Fruit fly (Drosophila melanogaster) whole organism, embryonic: ENCODE measurements around the gene CG11986.

ENCODE experiments used
- CG10147 ChIP-seq: fragments of 200-800 bp; sonication (Bioruptor generic); optimal IDR thresholded peaks from 2 replicates; lab custom pipeline; 2019; ENCODE audit warnings: missing biosample characterization, mild to moderate bottlenecking, missing genetic modification characterization, moderate library complexity
- CG15073 ChIP-seq: fragments of 200-800 bp; sonication (Bioruptor generic); optimal IDR thresholded peaks from 2 replicates; lab custom pipeline; 2016; ENCODE audit warnings: missing biosample characterization, missing genetic modification characterization
- CG15479 ChIP-seq: fragments of 200-800 bp; sonication (Bioruptor generic); optimal IDR thresholded peaks from 3 replicates; lab custom pipeline; 2019; ENCODE audit warnings: missing biosample characterization, mild to moderate bottlenecking, missing genetic modification characterization, moderate library complexity
- CG18476 ChIP-seq: fragments of 200-800 bp; sonication (Bioruptor generic); optimal IDR thresholded peaks from 2 replicates; lab custom pipeline; 2016; ENCODE audit warnings: missing biosample characterization, mild to moderate bottlenecking, missing genetic modification characterization
- CG2678 ChIP-seq: fragments of 200-800 bp; sonication (Bioruptor generic); optimal IDR thresholded peaks from 3 replicates; lab custom pipeline; 2019; ENCODE audit warnings: missing biosample characterization, mild to moderate bottlenecking, missing genetic modification characterization, moderate library complexity
- CG2875 ChIP-seq: fragments of 200-800 bp; sonication (Bioruptor generic); optimal IDR thresholded peaks from 2 replicates; lab custom pipeline; 2017; ENCODE audit warnings: missing biosample characterization, mild to moderate bottlenecking, missing genetic modification characterization, missing genetic modification reagents
- CG34224 ChIP-seq: fragments of 200-800 bp; sonication (Bioruptor generic); IDR thresholded peaks from 3 replicates; pipeline ENCODE4 v1.3.6; 2022; ENCODE audit warnings: missing biosample characterization, missing genetic modification characterization; ENCODE audit not compliant: partially characterized antibody
- CG4328 ChIP-seq: fragments of 200-800 bp; sonication (Bioruptor generic); optimal IDR thresholded peaks from 3 replicates; lab custom pipeline; 2017; ENCODE audit warnings: missing biosample characterization, missing genetic modification reagents, missing genetic modification characterization
- CG43689 ChIP-seq: fragments of 200-800 bp; sonication (Bioruptor generic); IDR thresholded peaks from 2 replicates; pipeline ENCODE4 v1.3.6; 2022; ENCODE audit warnings: missing biosample characterization, missing genetic modification characterization
- CG6854 ChIP-seq: fragments of 200-800 bp; sonication (Bioruptor generic); optimal IDR thresholded peaks from 3 replicates; lab custom pipeline; 2017; ENCODE audit warnings: missing biosample characterization, mild to moderate bottlenecking, missing genetic modification characterization
- CG7987 ChIP-seq: fragments of 200-800 bp; sonication (Bioruptor generic); optimal IDR thresholded peaks from 2 replicates; lab custom pipeline; 2018; ENCODE audit warnings: missing biosample characterization, mild to moderate bottlenecking, missing genetic modification characterization, moderate library complexity
- CG8944 ChIP-seq: fragments of 200-800 bp; sonication (Bioruptor generic); optimal IDR thresholded peaks from 3 replicates; lab custom pipeline; 2016; ENCODE audit warnings: missing biosample characterization, missing genetic modification characterization
- CG9817 ChIP-seq: fragments of 200-800 bp; sonication (Bioruptor generic); optimal IDR thresholded peaks from 2 replicates; lab custom pipeline; 2018; ENCODE audit warnings: missing biosample characterization, mild to moderate bottlenecking, missing genetic modification characterization, moderate library complexity
- Dad ChIP-seq: fragments of 200-800 bp; sonication (Bioruptor generic); optimal IDR thresholded peaks from 3 replicates; lab custom pipeline; 2016; ENCODE audit warnings: missing biosample characterization, missing genetic modification characterization
- Dip2 ChIP-seq: fragments of 200-800 bp; sonication (Bioruptor generic); IDR thresholded peaks from 2 replicates; pipeline ENCODE4 v1.3.6; 2022; ENCODE audit warnings: missing biosample characterization, missing genetic modification characterization
- Ets65A ChIP-seq: fragments of 200-800 bp; sonication (Bioruptor generic); peaks from one replicate; lab custom pipeline; 2016; ENCODE audit warnings: missing biosample characterization, missing genetic modification characterization
- Gsc ChIP-seq: fragments of 200-800 bp; sonication (Bioruptor generic); IDR thresholded peaks from 2 replicates; pipeline ENCODE4 v1.3.6; 2022; ENCODE audit warnings: missing biosample characterization, missing genetic modification characterization
- Gug ChIP-seq: fragments of 200-800 bp; sonication (Bioruptor generic); IDR thresholded peaks from 4 replicates; pipeline ENCODE4 v1.3.6; 2022; ENCODE audit warnings: missing biosample characterization, missing genetic modification characterization
- HLHmδ ChIP-seq: fragments of 200-800 bp; sonication (Bioruptor generic); optimal IDR thresholded peaks from 2 replicates; lab custom pipeline; 2018; ENCODE audit warnings: missing biosample characterization, mild to moderate bottlenecking, missing genetic modification characterization, moderate library complexity
- Hey ChIP-seq: fragments of 200-800 bp; sonication (Bioruptor generic); optimal IDR thresholded peaks from 3 replicates; lab custom pipeline; 2018; ENCODE audit warnings: missing biosample characterization, mild to moderate bottlenecking, missing genetic modification characterization
- Hr3 ChIP-seq: fragments of 200-800 bp; sonication (Bioruptor generic); optimal IDR thresholded peaks from 3 replicates; lab custom pipeline; 2016; ENCODE audit warnings: missing biosample characterization, missing genetic modification characterization
- Hr78 ChIP-seq, 2 experiments: fragments of 200-800 bp in 1 of 2; fragments of >200 bp in 1 of 2; sonication (Bioruptor generic) in 1 of 2; optimal IDR thresholded peaks; 2 replicates each; lab custom pipeline; 2017 to 2019; ENCODE audit warnings: missing biosample characterization in 2 of 2, missing genetic modification characterization in 2 of 2, mild to moderate bottlenecking in 1 of 2, moderate library complexity in 1 of 2
- NC2α ChIP-seq: fragments of 200-800 bp; sonication (Bioruptor generic); optimal IDR thresholded peaks from 2 replicates; lab custom pipeline; 2016; ENCODE audit warnings: missing biosample characterization, missing genetic modification characterization
- Nf-YA ChIP-seq: fragments of 200-800 bp; sonication (Bioruptor generic); IDR thresholded peaks from 2 replicates; pipeline ENCODE4 v1.3.6; 2022; ENCODE audit warnings: missing biosample characterization, missing genetic modification characterization
- Ssrp ChIP-seq: fragments of 200-800 bp; sonication (Bioruptor generic); optimal IDR thresholded peaks from 2 replicates; lab custom pipeline; 2018; ENCODE audit warnings: missing biosample characterization, mild to moderate bottlenecking, missing genetic modification characterization, moderate library complexity
- Stat92E ChIP-seq, 3 experiments: fragments of >200 bp in 2 of 3; fragments of 200-800 bp in 1 of 3; sonication (Bioruptor generic) in 1 of 3; optimal IDR thresholded peaks; 2 replicates each; lab custom pipeline; 2017 to 2019; ENCODE audit warnings: missing biosample characterization in 3 of 3, missing genetic modification characterization in 3 of 3, mild to moderate bottlenecking in 1 of 3, moderate library complexity in 1 of 3
- Xrp1 ChIP-seq: fragments of 200-800 bp; sonication (Bioruptor generic); IDR thresholded peaks from 2 replicates; pipeline ENCODE4 v1.3.6; 2022; ENCODE audit warnings: missing biosample characterization, missing genetic modification characterization
- abd-A ChIP-seq: fragments of 200-800 bp; sonication (Bioruptor generic); optimal IDR thresholded peaks from 3 replicates; lab custom pipeline; 2019; ENCODE audit warnings: missing biosample characterization, mild to moderate bottlenecking, missing genetic modification characterization, moderate library complexity
- ac ChIP-seq: fragments of 200-800 bp; sonication (Bioruptor generic); optimal IDR thresholded peaks from 3 replicates; lab custom pipeline; 2017; ENCODE audit warnings: missing biosample characterization, mild to moderate bottlenecking, missing genetic modification characterization
- ase ChIP-seq: fragments of 200-800 bp; sonication (Bioruptor generic); IDR thresholded peaks from 3 replicates; pipeline ENCODE4 v1.3.6; 2022; ENCODE audit warnings: missing biosample characterization, missing genetic modification characterization
- ato ChIP-seq: fragments of 200-800 bp; sonication (Bioruptor generic); IDR thresholded peaks from 2 replicates; pipeline ENCODE4 v1.3.6; 2022; ENCODE audit warnings: missing biosample characterization, missing genetic modification characterization; ENCODE audit not compliant: partially characterized antibody
- crol ChIP-seq: fragments of 200-800 bp; sonication (Bioruptor generic); IDR thresholded peaks from 2 replicates; pipeline ENCODE4 v1.3.6; 2022; ENCODE audit warnings: missing biosample characterization, missing genetic modification characterization
- cwo ChIP-seq: fragments of 200-800 bp; sonication (Bioruptor generic); optimal IDR thresholded peaks from 3 replicates; lab custom pipeline; 2017; ENCODE audit warnings: missing biosample characterization, missing genetic modification characterization, mild to moderate bottlenecking, moderate library complexity, missing genetic modification reagents
- da ChIP-seq: fragments of 200-800 bp; sonication (Bioruptor generic); optimal IDR thresholded peaks from 2 replicates; lab custom pipeline; 2016; ENCODE audit warnings: missing biosample characterization, missing genetic modification characterization
- ewg ChIP-seq: fragments of 200-800 bp; sonication (Bioruptor generic); optimal IDR thresholded peaks from 3 replicates; lab custom pipeline; 2017; ENCODE audit warnings: mild to moderate bottlenecking, missing biosample characterization, missing genetic modification reagents, missing genetic modification characterization
- lmd ChIP-seq: fragments of 200-800 bp; sonication (Bioruptor generic); IDR thresholded peaks from 2 replicates; pipeline ENCODE4 v1.3.6; 2022; ENCODE audit warnings: missing biosample characterization, missing genetic modification characterization
- lov ChIP-seq, 2 experiments: fragments of 200-800 bp in 1 of 2; fragments of >200 bp in 1 of 2; sonication (Bioruptor generic) in 1 of 2; IDR thresholded peaks in 1 of 2; optimal IDR thresholded peaks in 1 of 2; 2 replicates in 1 of 2; 3 replicates in 1 of 2; pipeline versions ENCODE4 v1.3.6 to Lab custom; 2017 to 2022; ENCODE audit warnings: missing biosample characterization in 1 of 2, missing genetic modification characterization in 1 of 2
- pros ChIP-seq: fragments of 200-800 bp; sonication (Bioruptor generic); optimal IDR thresholded peaks from 3 replicates; lab custom pipeline; 2019; ENCODE audit warnings: missing biosample characterization, mild to moderate bottlenecking, missing genetic modification characterization, moderate library complexity
- ranshi ChIP-seq: fragments of 200-800 bp; sonication (Bioruptor generic); IDR thresholded peaks from 2 replicates; pipeline ENCODE4 v1.3.6; 2022; ENCODE audit warnings: missing biosample characterization, missing genetic modification characterization
- row ChIP-seq: fragments of 200-800 bp; sonication (Bioruptor generic); IDR thresholded peaks from 3 replicates; pipeline ENCODE4 v1.3.6; 2022; ENCODE audit warnings: missing biosample characterization, missing genetic modification characterization
- sd ChIP-seq: fragments of 200-800 bp; sonication (Bioruptor generic); optimal IDR thresholded peaks from 3 replicates; lab custom pipeline; 2018; ENCODE audit warnings: missing biosample characterization, mild to moderate bottlenecking, missing genetic modification characterization, moderate library complexity
- sqz ChIP-seq: fragments of 200-800 bp; sonication (Bioruptor generic); optimal IDR thresholded peaks from 3 replicates; lab custom pipeline; 2018; ENCODE audit warnings: missing biosample characterization, mild to moderate bottlenecking, missing genetic modification characterization
- tap ChIP-seq: fragments of 200-800 bp; optimal IDR thresholded peaks from 3 replicates; lab custom pipeline; 2019; ENCODE audit warnings: missing biosample characterization, mild to moderate bottlenecking, missing genetic modification characterization, moderate library complexity
- tll ChIP-seq, 2 experiments: fragments of 200-800 bp in 1 of 2; fragments of >200 bp in 1 of 2; sonication (Bioruptor generic) in 1 of 2; optimal IDR thresholded peaks; 2 replicates each; lab custom pipeline; 2017 to 2019; ENCODE audit warnings: missing biosample characterization in 2 of 2, missing genetic modification characterization in 2 of 2, mild to moderate bottlenecking in 1 of 2, moderate library complexity in 1 of 2
- twi ChIP-seq: fragments of 200-800 bp; optimal IDR thresholded peaks from 2 replicates; lab custom pipeline; 2019; ENCODE audit warnings: missing biosample characterization, mild to moderate bottlenecking, missing genetic modification characterization, moderate library complexity
- unc-4 ChIP-seq: fragments of 200-800 bp; sonication (Bioruptor generic); IDR thresholded peaks from 2 replicates; pipeline ENCODE4 v1.3.6; 2022; ENCODE audit warnings: missing biosample characterization, missing genetic modification characterization; ENCODE audit not compliant: partially characterized antibody
- wdn ChIP-seq: fragments of 200-800 bp; sonication (Bioruptor generic); IDR thresholded peaks from 2 replicates; pipeline ENCODE4 v1.3.6; 2022; ENCODE audit warnings: missing biosample characterization, missing genetic modification characterization
- zen2 ChIP-seq: fragments of 200-800 bp; sonication (Bioruptor generic); IDR thresholded peaks from 3 replicates; pipeline ENCODE4 v1.3.6; 2022; ENCODE audit warnings: missing biosample characterization, missing genetic modification characterization; ENCODE audit not compliant: partially characterized antibody
- zfh2 ChIP-seq: fragments of 200-800 bp; sonication (Bioruptor generic); optimal IDR thresholded peaks from 2 replicates; lab custom pipeline; 2016; ENCODE audit warnings: missing biosample characterization, missing genetic modification characterization

CG11986 gene

dm6 chr3R:9024835-9025510 lies 9.7 kb downstream of the CG11986 start (continued):
- TF ChIP-seq CG9817 (tag; lab: Kevin White, UChicago) (no peak), CG34224 (no peak), da (GFP tag; lab: Kevin White, UChicago) (peak; percentile 75), lov (optimal IDR thresholded peaks at IDR 0.05; lab: Kevin White, UChicago) (no peak), lov (GFP tag; IDR thresholded peaks at IDR 0.05; lab: Robert Waterston, UW) (no peak), CG15073 (GFP tag; lab: Kevin White, UChicago) (no peak), zen2 (0 out of 3 replicates have a peak, but pooled peaks have one; percentile 14), Hey (tag; lab: Kevin White, UChicago) (peak; percentile 43), tll (GFP tag; optimal IDR thresholded peaks at IDR 0.05; lab: Kevin White, UChicago) (peak in 1 of 2 experiments; percentile 38), abd-A (tag; lab: Kevin White, UChicago) (no peak), sqz (GFP tag; lab: Kevin White, UChicago) (peak; percentile 83), CG7987 (no peak), CG18476 (peak; percentile 70), Dip2 (no peak), Stat92E (GFP tag; optimal IDR thresholded peaks at IDR 0.05; lab: Kevin White, UChicago) (no peak), CG10147 (no peak), NC2α (no peak), Xrp1 (GFP tag; lab: Robert Waterston, UW) (no peak), CG2678 (tag; lab: Kevin White, UChicago) (no peak), ato (GFP tag; lab: Robert Waterston, UW) (no peak), twi (tag; lab: Kevin White, UChicago) (peak; percentile 93), ase (peak; percentile 26; the same call in 1 of the 3 replicates), tap (tag; lab: Kevin White, UChicago) (peak; percentile 58), Ets65A (no peak), pros (GFP tag; lab: Kevin White, UChicago) (peak; percentile 100), CG6854 (no peak), CG15479 (GFP tag; lab: Kevin White, UChicago) (peak; percentile 45), HLHmδ (GFP tag; lab: Kevin White, UChicago) (peak; percentile 84), lmd (no peak), ac (GFP tag; lab: Kevin White, UChicago) (peak; percentile 95)

- TF ChIP-seq Ssrp (no peak), cwo (GFP tag; lab: Kevin White, UChicago) (peak; percentile 88), row (no peak), CG2875 (no peak), Gug (GFP tag; lab: Robert Waterston, UW) (no peak), CG8944 (GFP tag; lab: Kevin White, UChicago) (no peak), Gsc (GFP tag; lab: Robert Waterston, UW) (no peak), wdn (GFP tag; lab: Robert Waterston, UW) (no peak), sd (tag; lab: Kevin White, UChicago) (peak; percentile 32), CG7987 (no peak), CG43689 (GFP tag; lab: Robert Waterston, UW) (no peak), Dad (GFP tag; lab: Kevin White, UChicago) (no peak), unc-4 (GFP tag; lab: Robert Waterston, UW) (no peak), ranshi (no peak), Hr78 (GFP tag; optimal IDR thresholded peaks at IDR 0.05; lab: Kevin White, UChicago) (peak in 1 of 2 experiments; percentile 98), Nf-YA (GFP tag; lab: Robert Waterston, UW) (peak; percentile 7; the same call in 1 of the 2 replicates), crol (peak; percentile 33; the same call in 1 of the 2 replicates), ewg (GFP tag; lab: Kevin White, UChicago) (no peak), CG4328 (GFP tag; lab: Kevin White, UChicago) (no peak), zfh2 (GFP tag; lab: Kevin White, UChicago) (no peak), Hr3 (no peak)
These were observed 11.8 kb downstream of the CG11986 start for dm6 chr3R:9027082-9027481.
